2 worm cellular contexts compared by ENCODE assay signal in genomic region chrIII:4491164-4492144, ce11.
A peak's percentile ranks its signal among the peaks of the same experiment; 100 is the strongest.
TF ChIP-seq lines count a peak whose summit lies in the region.

No protein-coding gene starts in this region.

TF ChIP-seq in whole organism, L4 larva, 104 proteins besides CTCF, POLR2A, EP300 and RAD21 (continued from another document):
- no peak for TF ChIP-seq zip-11 (GFP tag; IDR thresholded peaks at IDR 0.05; lab: Robert Waterston, UW)
- no peak for TF ChIP-seq ceh-62 (tag; optimal IDR thresholded peaks at IDR 0.05; lab: Kevin White, UChicago)
- no peak for TF ChIP-seq fkh-10 (GFP tag; optimal IDR thresholded peaks at IDR 0.05; lab: Kevin White, UChicago)
- no peak for TF ChIP-seq zag-1 (tag; optimal IDR thresholded peaks at IDR 0.05; lab: Kevin White, UChicago)
- TF ChIP-seq lim-7 (GFP tag; IDR thresholded peaks at IDR 0.05; lab: Robert Waterston, UW) = no peak
- TF ChIP-seq aly-2 (tag; optimal IDR thresholded peaks at IDR 0.05; lab: Kevin White, UChicago) = no peak
- TF ChIP-seq daf-8 (GFP tag; IDR thresholded peaks at IDR 0.05; lab: Robert Waterston, UW) = no peak
- TF ChIP-seq fos-1 (tag; optimal IDR thresholded peaks at IDR 0.05; lab: Kevin White, UChicago) = no peak
- no peak for TF ChIP-seq nhr-76 (tag; optimal IDR thresholded peaks at IDR 0.05; lab: Kevin White, UChicago)
- peak; percentile 71 for TF ChIP-seq ama-1 (optimal IDR thresholded peaks at IDR 0.05; lab: Kevin White, UChicago)
TF ChIP-seq in whole organism, L4 larva: peak in this region for 33.

TF ChIP-seq in whole organism, young adult, 124 proteins besides CTCF, POLR2A, EP300 and RAD21 (continued from another document):
- TF ChIP-seq mel-28 (tag; optimal IDR thresholded peaks at IDR 0.05; lab: Kevin White, UChicago; ENCODE audit: borderline replicate concordance) = no peak
- TF ChIP-seq athp-1 (tag; optimal IDR thresholded peaks at IDR 0.05; lab: Kevin White, UChicago) = peak; percentile 92
- peak; percentile 59 for TF ChIP-seq efl-1 (GFP tag; optimal IDR thresholded peaks at IDR 0.05; lab: Kevin White, UChicago)
- peak; percentile 69 for TF ChIP-seq Y79H2A.3 (GFP tag; conservative IDR thresholded peaks at IDR 0.05; lab: Robert Waterston, UW)
- no peak for TF ChIP-seq rec-8 (tag; optimal IDR thresholded peaks at IDR 0.05; lab: Kevin White, UChicago)
